Worm (Caenorhabditis elegans): ENCODE data around the gene F35C11.3.

The F35C11.3 gene

ce11 chrII:8278415-8278814 is 31.8 kb downstream of the F35C11.3 start, which contains the start of the genes mrpl-10 and clec-142:
mrpl-10 (minus strand) TSS chrII:8278515.
clec-142 (plus strand) TSS chrII:8278678.
- TF ChIP-seq gmeb-2 (tag; optimal IDR thresholded peaks at IDR 0.05) (no peak), pros-1 (tag; optimal IDR thresholded peaks at IDR 0.05) (no peak), rnt-1 (tag; optimal IDR thresholded peaks at IDR 0.05) (no peak), pqm-1 (tag; optimal IDR thresholded peaks at IDR 0.05) (no peak), hlh-15 (tag; optimal IDR thresholded peaks at IDR 0.05) (no peak), ceh-45 (GFP tag; IDR thresholded peaks at IDR 0.05) (no peak), hlh-30 (tag; optimal IDR thresholded peaks at IDR 0.05; ENCODE audit: insufficient read depth) (no peak), T23F11.4 (GFP tag; optimal IDR thresholded peaks at IDR 0.05) (no peak), mec-3 (tag; optimal IDR thresholded peaks at IDR 0.05; ENCODE audit: borderline replicate concordance) (no peak), unc-42 (tag; optimal IDR thresholded peaks at IDR 0.05) (no peak)

ce11 chrII:8283158-8283717 is 36.7 kb downstream of the F35C11.3 start, which contains the start of the genes nst-1 and cct-4:
nst-1 (minus strand) TSS chrII:8283208.
cct-4 (plus strand) TSS chrII:8283667.
- no peak for TF ChIP-seq elt-2 (tag; optimal IDR thresholded peaks at IDR 0.05)
- no peak for TF ChIP-seq ceh-30 (tag; optimal IDR thresholded peaks at IDR 0.05)

- TF ChIP-seq ceh-14 (tag; optimal IDR thresholded peaks at IDR 0.05) (no peak), che-1 (tag; optimal IDR thresholded peaks at IDR 0.05) (no peak), ceh-31 (tag; optimal IDR thresholded peaks at IDR 0.05) (no peak), tbx-7 (tag; optimal IDR thresholded peaks at IDR 0.05) (no peak), Y22D7AL.16 (tag; optimal IDR thresholded peaks at IDR 0.05) (no peak), sox-2 (GFP tag; IDR thresholded peaks at IDR 0.05) (no peak), rnt-1 (tag; optimal IDR thresholded peaks at IDR 0.05) (no peak), ttx-3 (tag; optimal IDR thresholded peaks at IDR 0.05) (no peak), K09A11.1 (tag; optimal IDR thresholded peaks at IDR 0.05; ENCODE audit: insufficient read depth) (no peak)
Observed at ce11 chrII:8295296-8295695, 48.7 kb downstream of the F35C11.3 start, which contains the start of gene nlp-55. nlp-55 (minus strand) TSS chrII:8295396.

Data from whole organism, late embryonic.